Worm (Caenorhabditis elegans): Measurements from ENCODE around the gene R148.4.

DNA sequence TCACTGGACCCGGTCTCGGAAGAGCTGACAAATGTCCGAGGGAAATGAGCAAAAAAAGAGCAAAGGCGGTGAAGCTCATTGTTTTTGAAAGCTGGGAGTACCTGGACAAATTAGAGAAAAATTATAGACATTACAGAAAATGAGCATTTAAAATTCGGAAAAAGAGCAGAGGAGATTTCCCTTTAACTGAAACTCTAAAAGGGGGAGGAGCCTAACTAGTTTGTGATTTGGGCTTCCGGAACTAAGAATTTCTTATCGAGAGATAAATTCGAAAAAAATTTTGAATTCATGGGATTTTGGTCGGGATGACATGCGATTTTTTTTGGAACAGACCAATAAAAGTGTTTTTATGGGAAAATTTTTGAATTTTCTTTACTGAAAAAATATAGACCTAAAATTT lies 27.7 kb upstream of the R148.4 start, which contains the start of gene C44B11.4:
- TF ChIP-seq flt-1 (GFP tag; IDR thresholded peaks at IDR 0.05) = no peak
- TF ChIP-seq T22C8.4 (GFP tag; IDR thresholded peaks at IDR 0.05) = no peak
- no peak for TF ChIP-seq tab-1 (GFP tag; IDR thresholded peaks at IDR 0.05)
- TF ChIP-seq klf-2 (GFP tag; conservative IDR thresholded peaks at IDR 0.05) = no peak
- TF ChIP-seq ztf-23 (GFP tag; IDR thresholded peaks at IDR 0.05) = no peak
- TF ChIP-seq ref-1 (GFP tag; conservative IDR thresholded peaks at IDR 0.05) = no peak
- no peak for TF ChIP-seq med-1 (GFP tag; optimal IDR thresholded peaks at IDR 0.05; ENCODE audit: insufficient read depth)
- TF ChIP-seq cog-1 (tag; optimal IDR thresholded peaks at IDR 0.05) = no peak
- no peak for TF ChIP-seq ztf-29 (GFP tag; IDR thresholded peaks at IDR 0.05)

Measured in whole organism, midembryonic.